Worm (Caenorhabditis elegans) whole organism, early embryonic: ENCODE results near the gene Y39G8B.7.

Experiments
- aly-1 ChIP-seq: sonication (generic microtip); optimal IDR thresholded peaks from 2 replicates; lab custom pipeline; 2016; ENCODE audit warnings: missing genetic modification characterization, missing compliant biosample characterization
- ama-1 ChIP-seq: fragments of 150-350 bp; optimal IDR thresholded peaks from 2 replicates; lab custom pipeline; 2014
- ceh-36 ChIP-seq: sonication (generic microtip); optimal IDR thresholded peaks from 2 replicates; lab custom pipeline; 2016; ENCODE audit warnings: missing genetic modification characterization, inconsistent platforms, missing compliant biosample characterization
- ets-7 ChIP-seq: sonication (generic microtip); optimal IDR thresholded peaks from 2 replicates; lab custom pipeline; 2016; ENCODE audit warnings: missing genotype, missing genetic modification characterization, missing compliant biosample characterization
- flt-1 ChIP-seq: fragments of 200-800 bp; sonication (Bioruptor generic); IDR thresholded peaks from 2 replicates; pipeline ENCODE4 v1.3.6; 2022; ENCODE audit warnings: missing genetic modification characterization, missing compliant biosample characterization
- hnd-1 ChIP-seq: sonication (generic microtip); optimal IDR thresholded peaks from 2 replicates; lab custom pipeline; 2016; ENCODE audit warnings: missing genetic modification characterization, missing compliant biosample characterization
- pes-1 ChIP-seq: fragments of 200-800 bp; sonication (Bioruptor generic); IDR thresholded peaks from 2 replicates; pipeline ENCODE4 v1.3.6; 2022; ENCODE audit warnings: missing genetic modification reagents, missing genetic modification characterization, missing compliant biosample characterization

DNA sequence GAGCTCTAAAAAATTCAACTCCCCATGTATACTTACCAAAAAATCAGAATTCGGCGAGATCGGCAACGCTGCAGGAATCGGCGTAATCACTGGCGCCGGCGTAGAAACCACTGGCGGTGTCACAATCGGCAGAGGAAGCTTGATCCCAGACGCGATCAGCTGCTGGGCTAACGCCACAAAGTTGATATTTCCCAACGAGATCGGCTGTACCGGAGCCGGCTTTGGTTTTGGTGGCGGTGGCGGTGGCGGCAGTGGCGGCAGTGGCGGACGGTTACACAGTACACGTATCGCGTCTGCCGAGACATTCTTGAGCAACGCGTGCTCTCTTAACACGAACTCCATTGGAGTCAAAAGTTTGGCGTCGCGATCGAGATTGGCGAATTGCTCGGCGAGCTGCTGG lies 39.7 kb upstream of the Y39G8B.7 start:
- TF ChIP-seq aly-1: no peak
- no peak for TF ChIP-seq ceh-36
- no peak for TF ChIP-seq pes-1 (GFP tag; lab: Robert Waterston, UW)
- no peak for TF ChIP-seq flt-1 (GFP tag; lab: Robert Waterston, UW)
- TF ChIP-seq ets-7 (tag; lab: Kevin White, UChicago): no peak
- TF ChIP-seq ama-1 (lab: Kevin White, UChicago): no peak
- no peak for TF ChIP-seq hnd-1 (tag; lab: Kevin White, UChicago)
